Fruit fly (Drosophila melanogaster) whole organism, larva: ENCODE results near the gene toy.

Experiments
- noc ChIP-seq: fragments of 200-800 bp; sonication (Bioruptor generic); optimal IDR thresholded peaks from 3 replicates; lab custom pipeline; 2019; ENCODE audit warnings: missing biosample characterization, mild to moderate bottlenecking, missing genetic modification characterization, moderate library complexity

toy gene

DNA sequence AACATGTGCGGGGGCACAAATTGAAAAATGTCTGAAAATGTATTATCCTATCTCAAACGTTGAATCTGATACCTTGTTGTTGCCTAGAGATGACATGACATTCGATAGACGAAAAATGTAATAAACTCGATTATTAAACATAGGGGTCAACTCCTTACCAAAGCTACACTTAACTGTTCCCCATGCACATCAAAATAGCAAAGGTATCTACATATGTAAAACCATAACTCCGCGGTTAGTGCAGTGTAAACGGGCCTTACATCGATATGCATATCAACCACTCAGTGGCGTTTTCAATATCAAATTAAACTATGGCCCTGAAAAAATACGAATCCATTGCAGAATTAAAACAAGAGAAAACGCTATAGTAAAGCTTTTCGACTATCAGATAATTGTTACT is 61.7 kb downstream of the toy start:
- no peak for TF ChIP-seq noc

DNA sequence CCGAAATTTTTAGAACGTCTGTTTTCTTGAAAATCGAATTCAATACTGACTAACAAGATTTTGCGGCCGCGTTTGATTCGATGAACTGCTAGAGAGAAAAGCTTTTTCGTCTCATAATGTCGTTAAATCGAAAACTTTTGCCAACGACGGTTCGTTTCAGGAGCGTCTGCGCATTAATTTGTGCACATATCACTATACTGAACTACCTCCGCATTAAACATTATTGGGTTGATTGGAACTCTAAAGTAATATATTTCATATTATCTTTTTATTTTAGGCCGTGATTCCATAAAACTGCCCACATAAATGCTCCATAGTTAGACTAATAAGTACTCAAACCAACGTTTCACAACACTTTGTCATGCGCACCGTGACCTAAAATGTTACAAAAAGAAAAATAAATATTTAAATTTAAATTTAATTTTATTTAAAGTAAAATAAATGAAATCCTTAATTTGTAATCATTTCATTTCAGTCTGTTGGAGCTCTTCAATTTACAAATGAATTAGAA is 64.2 kb downstream of the toy start, which contains the start of gene CaMKII:
Gene CaMKII (minus strand): TSS at position 51 of the 511 bp plus-strand sequence.
- no peak for TF ChIP-seq noc
